Fruit fly (Drosophila melanogaster) whole organism, pupa: ENCODE results near the gene Crz.

Experiments
- CG10348 ChIP-seq: fragments of 200-800 bp; sonication (Bioruptor generic); IDR thresholded peaks from 2 replicates; pipeline ENCODE4 v1.3.6; 2022; ENCODE audit warnings: missing biosample characterization, missing genetic modification characterization
- CG12605 ChIP-seq: fragments of 200-800 bp; sonication (Bioruptor generic); IDR thresholded peaks from 2 replicates; pipeline ENCODE4 v1.3.6; 2022; ENCODE audit warnings: missing biosample characterization, missing genetic modification characterization
- CG13204 ChIP-seq: fragments of 200-800 bp; sonication (Bioruptor generic); optimal IDR thresholded peaks from 2 replicates; lab custom pipeline; 2018; ENCODE audit warnings: missing biosample characterization, mild to moderate bottlenecking, missing genetic modification characterization, moderate library complexity
- CG14655 ChIP-seq: fragments of 200-800 bp; sonication (Bioruptor generic); optimal IDR thresholded peaks from 3 replicates; lab custom pipeline; 2017; ENCODE audit warnings: mild to moderate bottlenecking, missing biosample characterization, missing genetic modification reagents, missing genetic modification characterization
- CG15710 ChIP-seq: fragments of 200-800 bp; sonication (Bioruptor generic); optimal IDR thresholded peaks from 2 replicates; lab custom pipeline; 2018; ENCODE audit warnings: missing biosample characterization, mild to moderate bottlenecking, missing genetic modification characterization, moderate library complexity
- CG17806 ChIP-seq: fragments of 200-800 bp; sonication (Bioruptor generic); optimal IDR thresholded peaks from 2 replicates; lab custom pipeline; 2018; ENCODE audit warnings: missing biosample characterization, mild to moderate bottlenecking, missing genetic modification characterization, moderate library complexity
- CG32121 ChIP-seq: fragments of 200-800 bp; sonication (Bioruptor generic); IDR thresholded peaks from 2 replicates; pipeline ENCODE4 v1.3.6; 2022; ENCODE audit warnings: missing biosample characterization, missing genetic modification characterization
- CG34367 ChIP-seq: fragments of 200-800 bp; sonication (Bioruptor generic); optimal IDR thresholded peaks from 2 replicates; lab custom pipeline; 2018; ENCODE audit warnings: missing biosample characterization, mild to moderate bottlenecking, missing genetic modification characterization
- CG4496 ChIP-seq: fragments of 200-800 bp; sonication (Bioruptor generic); IDR thresholded peaks from 3 replicates; pipeline ENCODE4 v1.3.6; 2022; ENCODE audit warnings: missing biosample characterization, missing genetic modification characterization
- CG8159 ChIP-seq: fragments of 200-800 bp; sonication (Bioruptor generic); optimal IDR thresholded peaks from 3 replicates; lab custom pipeline; 2018; ENCODE audit warnings: missing biosample characterization, mild to moderate bottlenecking, missing genetic modification characterization, moderate library complexity
- CG8301 ChIP-seq: fragments of 200-800 bp; sonication (Bioruptor generic); optimal IDR thresholded peaks from 2 replicates; lab custom pipeline; 2018; ENCODE audit warnings: missing biosample characterization, mild to moderate bottlenecking, missing genetic modification characterization
- CG9948 ChIP-seq: fragments of 200-800 bp; sonication (Bioruptor generic); optimal IDR thresholded peaks from 2 replicates; lab custom pipeline; 2018; ENCODE audit warnings: missing biosample characterization, mild to moderate bottlenecking, missing genetic modification characterization, moderate library complexity
- D1 ChIP-seq: fragments of 200-800 bp; sonication (Bioruptor generic); optimal IDR thresholded peaks from 2 replicates; lab custom pipeline; 2018; ENCODE audit warnings: missing biosample characterization, mild to moderate bottlenecking, missing genetic modification characterization, moderate library complexity
- EcR ChIP-seq: fragments of 200-800 bp; sonication (Bioruptor generic); optimal IDR thresholded peaks from 3 replicates; lab custom pipeline; 2019; ENCODE audit warnings: missing biosample characterization, missing genetic modification characterization, mild to moderate bottlenecking, moderate library complexity, missing genetic modification reagents
- Ets98B ChIP-seq: fragments of 200-800 bp; sonication (Bioruptor generic); IDR thresholded peaks from 2 replicates; pipeline ENCODE4 v1.3.6; 2022; ENCODE audit warnings: missing biosample characterization, missing genetic modification characterization
- Pif1A ChIP-seq: fragments of 200-800 bp; sonication (Bioruptor generic); optimal IDR thresholded peaks from 3 replicates; lab custom pipeline; 2016; ENCODE audit warnings: missing biosample characterization, missing genetic modification characterization
- Pif1B ChIP-seq: fragments of 200-800 bp; sonication (Bioruptor generic); optimal IDR thresholded peaks from 3 replicates; lab custom pipeline; 2016; ENCODE audit warnings: missing biosample characterization, missing genetic modification characterization
- Snoo ChIP-seq: fragments of 200-800 bp; sonication (Bioruptor generic); optimal IDR thresholded peaks from 3 replicates; lab custom pipeline; 2017; ENCODE audit warnings: missing biosample characterization, mild to moderate bottlenecking, missing genetic modification characterization, inconsistent platforms
- fd96Ca ChIP-seq: fragments of 200-800 bp; sonication (Bioruptor generic); IDR thresholded peaks from 3 replicates; pipeline ENCODE4 v1.3.6; 2022; ENCODE audit warnings: missing biosample characterization, missing genetic modification characterization
- gl ChIP-seq: fragments of 200-800 bp; sonication (Bioruptor generic); optimal IDR thresholded peaks from 2 replicates; lab custom pipeline; 2018; ENCODE audit warnings: missing biosample characterization, mild to moderate bottlenecking, missing genetic modification characterization
- rn ChIP-seq: fragments of 200-800 bp; sonication (Bioruptor generic); IDR thresholded peaks from 2 replicates; pipeline ENCODE4 v1.3.6; 2022; ENCODE audit warnings: missing biosample characterization, missing genetic modification characterization

The Crz gene

DNA sequence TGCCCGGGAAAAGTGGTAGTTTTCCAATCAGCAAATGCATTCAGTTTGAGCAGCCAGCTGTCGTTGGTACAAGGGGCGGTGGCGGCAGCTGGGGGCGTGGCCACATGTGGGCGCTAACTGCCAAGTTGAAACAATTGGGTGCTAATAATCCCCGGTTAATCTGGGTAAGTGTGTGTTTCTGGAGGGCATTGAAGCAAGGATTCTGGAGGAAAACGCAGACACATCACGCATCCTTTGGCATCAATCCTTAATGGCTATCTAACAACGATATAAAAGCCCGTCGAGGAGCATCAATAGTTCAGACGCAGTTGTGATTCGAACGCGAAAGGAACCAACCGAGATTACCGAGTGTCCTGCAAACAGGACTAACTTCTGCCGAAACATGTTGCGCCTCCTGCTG, at the start of gene Crz:
TSS of gene Crz (plus strand) at position 301 of the 400 bp plus-strand sequence.
- no peak for TF ChIP-seq fd96Ca
- no peak for TF ChIP-seq Snoo (tag; lab: Kevin White, UChicago)
- TF ChIP-seq Pif1A = no peak
- no peak for TF ChIP-seq CG9948 (tag; lab: Kevin White, UChicago)
- no peak for TF ChIP-seq CG17806
- TF ChIP-seq CG13204 (GFP tag; lab: Kevin White, UChicago) = no peak
- TF ChIP-seq CG10348 = no peak
- TF ChIP-seq CG4496 = no peak
- no peak for TF ChIP-seq CG8159 (tag; lab: Kevin White, UChicago)
- TF ChIP-seq, all 21 proteins: peak for 0

- TF ChIP-seq CG8301 (tag; lab: Kevin White, UChicago) = no peak
- TF ChIP-seq CG32121 (GFP tag; lab: Robert Waterston, UW) = no peak
- TF ChIP-seq Pif1B (GFP tag; lab: Kevin White, UChicago) = no peak
- TF ChIP-seq CG8159 (tag; lab: Kevin White, UChicago) = peak; percentile 76
- 0 out of 3 replicates have a peak, but pooled peaks have one; percentile 23 for TF ChIP-seq CG4496
- peak; percentile 32 for TF ChIP-seq CG13204 (GFP tag; lab: Kevin White, UChicago)
- TF ChIP-seq CG17806 = peak; percentile 66
- no peak for TF ChIP-seq CG10348
- TF ChIP-seq EcR (GFP tag; lab: Kevin White, UChicago) = peak; percentile 51
- TF ChIP-seq CG34367 (tag; lab: Kevin White, UChicago) = peak; percentile 52
- no peak for TF ChIP-seq CG14655 (GFP tag; lab: Kevin White, UChicago)
- no peak for TF ChIP-seq Snoo (tag; lab: Kevin White, UChicago)
- TF ChIP-seq CG15710 (tag; lab: Kevin White, UChicago) = peak; percentile 64
These were observed 39.0 kb upstream of the Crz start for dm6 chr3R:14275519-14276172.

dm6 chr3R:14277894-14278522, 36.6 kb upstream of the Crz start:
- TF ChIP-seq fd96Ca (peak; percentile 96), rn (peak; percentile 96), CG17806 (peak; percentile 97), CG8159 (tag; lab: Kevin White, UChicago) (peak; percentile 98), CG13204 (GFP tag; lab: Kevin White, UChicago) (peak; percentile 96), CG12605 (GFP tag; lab: Robert Waterston, UW) (peak; percentile 97), CG32121 (GFP tag; lab: Robert Waterston, UW) (peak; percentile 98), Ets98B (GFP tag; lab: Robert Waterston, UW) (peak; percentile 97), Pif1A (peak; percentile 96), Snoo (tag; lab: Kevin White, UChicago) (peak; percentile 93), CG9948 (tag; lab: Kevin White, UChicago) (peak; percentile 97), CG15710 (tag; lab: Kevin White, UChicago) (peak; percentile 98), gl (tag; lab: Kevin White, UChicago) (peak; percentile 90), CG8301 (tag; lab: Kevin White, UChicago) (peak; percentile 96), CG34367 (tag; lab: Kevin White, UChicago) (peak; percentile 94), CG4496 (peak; percentile 97), Pif1B (GFP tag; lab: Kevin White, UChicago) (peak; percentile 98), D1 (peak; percentile 97), EcR (GFP tag; lab: Kevin White, UChicago) (peak; percentile 72), CG10348 (peak; percentile 77), CG14655 (GFP tag; lab: Kevin White, UChicago) (peak; percentile 97)
- TF ChIP-seq, all 21 proteins: peak for 21

DNA sequence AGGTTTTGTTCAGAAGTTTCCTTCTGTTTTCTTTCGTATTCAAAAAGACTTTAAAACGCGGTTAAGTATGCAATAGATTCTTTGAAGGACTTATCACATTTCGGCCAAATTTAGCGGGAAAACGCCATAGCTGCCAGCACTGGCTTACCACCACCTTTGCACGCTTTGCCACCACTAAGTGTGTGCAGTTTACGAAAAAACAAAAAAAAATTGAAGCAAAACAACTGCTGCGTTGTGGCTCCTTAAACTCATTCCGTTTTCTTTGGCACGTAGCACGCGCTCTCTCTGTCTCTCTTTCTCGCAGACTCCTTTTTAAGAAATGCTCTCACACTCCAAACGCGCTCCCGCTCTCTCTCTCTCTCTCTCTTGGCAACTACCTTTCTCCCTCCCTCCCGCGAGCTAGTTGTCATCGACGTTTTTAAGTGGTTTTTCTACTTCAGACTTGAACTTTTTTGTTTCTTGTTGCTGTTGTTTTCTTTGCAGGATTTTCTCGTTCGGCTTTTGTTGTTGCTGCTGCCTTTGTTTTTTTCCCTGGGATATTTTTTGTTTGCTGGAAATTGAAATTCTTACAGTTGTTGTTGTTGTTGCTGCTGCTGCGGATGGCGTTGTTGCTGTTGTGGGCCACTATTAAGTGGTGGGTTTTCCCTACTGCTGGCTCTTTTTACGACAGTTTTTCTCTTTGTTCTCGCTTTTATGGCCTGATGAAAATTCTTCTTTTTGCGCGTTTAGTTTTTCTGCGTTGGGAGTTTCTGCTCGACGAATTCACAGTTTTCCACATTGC, 35.9 kb upstream of the Crz start:
- peak; percentile 75 for TF ChIP-seq CG13204 (GFP tag; lab: Kevin White, UChicago)
- peak; percentile 50 for TF ChIP-seq CG9948 (tag; lab: Kevin White, UChicago)
- peak; percentile 84 for TF ChIP-seq CG4496
- TF ChIP-seq CG10348 = no peak
- peak; percentile 79 for TF ChIP-seq Ets98B (GFP tag; lab: Robert Waterston, UW)
- peak; percentile 21 for TF ChIP-seq CG17806
- peak; percentile 31 for TF ChIP-seq CG14655 (GFP tag; lab: Kevin White, UChicago)
- TF ChIP-seq Pif1B (GFP tag; lab: Kevin White, UChicago) = peak; percentile 66
- no peak for TF ChIP-seq D1
- peak; percentile 69 for TF ChIP-seq CG12605 (GFP tag; lab: Robert Waterston, UW)
- TF ChIP-seq Pif1A = peak; percentile 37
- TF ChIP-seq CG8301 (tag; lab: Kevin White, UChicago) = peak; percentile 15
- TF ChIP-seq rn = no peak
- TF ChIP-seq EcR (GFP tag; lab: Kevin White, UChicago) = peak; percentile 69
- no peak; the same call in 1 of the 2 replicates for TF ChIP-seq CG32121 (GFP tag; lab: Robert Waterston, UW)
- TF ChIP-seq CG8159 (tag; lab: Kevin White, UChicago) = peak; percentile 45
- peak; percentile 63; the same call in 2 of the 3 replicates for TF ChIP-seq fd96Ca
- peak; percentile 33 for TF ChIP-seq CG34367 (tag; lab: Kevin White, UChicago)
- TF ChIP-seq gl (tag; lab: Kevin White, UChicago) = peak; percentile 88
- TF ChIP-seq CG15710 (tag; lab: Kevin White, UChicago) = peak; percentile 53
- no peak for TF ChIP-seq Snoo (tag; lab: Kevin White, UChicago)
